Fruit fly (Drosophila melanogaster) whole organism, prepupa: ENCODE data around the gene alpha-PheRS.
A peak's percentile ranks its signal among the peaks of the same experiment; 100 is the strongest.

Experiments
- Blimp-1 ChIP-seq: fragments of 200-800 bp; sonication (Bioruptor generic); optimal IDR thresholded peaks from 3 replicates; lab custom pipeline; 2017; ENCODE audit warnings: missing biosample characterization, missing genetic modification characterization, mild to moderate bottlenecking, moderate library complexity, missing genetic modification reagents
- CG10631 ChIP-seq: fragments of 200-800 bp; sonication (Bioruptor generic); optimal IDR thresholded peaks from 2 replicates; lab custom pipeline; 2016; ENCODE audit warnings: missing biosample characterization, missing genetic modification characterization
- CG10669 ChIP-seq: fragments of 200-800 bp; sonication (Bioruptor generic); optimal IDR thresholded peaks from 3 replicates; lab custom pipeline; 2018; ENCODE audit warnings: missing biosample characterization, mild to moderate bottlenecking, missing genetic modification characterization, moderate library complexity
- CG11294 ChIP-seq: fragments of 200-800 bp; sonication (Bioruptor generic); IDR thresholded peaks from 2 replicates; pipeline ENCODE4 v1.3.6; 2022; ENCODE audit warnings: missing biosample characterization, missing genetic modification characterization
- CG15336 ChIP-seq: fragments of 200-800 bp; sonication (Bioruptor generic); IDR thresholded peaks from 2 replicates; pipeline ENCODE4 v1.3.6; 2022; ENCODE audit warnings: missing biosample characterization, missing genetic modification characterization
- CG1621 ChIP-seq: fragments of 200-800 bp; sonication (Bioruptor generic); optimal IDR thresholded peaks from 3 replicates; lab custom pipeline; 2018; ENCODE audit warnings: missing biosample characterization, mild to moderate bottlenecking, missing genetic modification characterization
- CG16779 ChIP-seq: fragments of 200-800 bp; sonication (Bioruptor generic); optimal IDR thresholded peaks from 3 replicates; lab custom pipeline; 2017; ENCODE audit warnings: missing biosample characterization, mild to moderate bottlenecking, missing genetic modification characterization
- CG3032 ChIP-seq: fragments of 200-800 bp; optimal IDR thresholded peaks from 2 replicates; lab custom pipeline; 2019; ENCODE audit warnings: missing biosample characterization, mild to moderate bottlenecking, missing genetic modification characterization, moderate library complexity
- CG31627 ChIP-seq: fragments of 200-800 bp; sonication (Bioruptor generic); optimal IDR thresholded peaks from 3 replicates; lab custom pipeline; 2016; ENCODE audit warnings: missing biosample characterization, missing genetic modification characterization
- CG32006 ChIP-seq: fragments of 200-800 bp; sonication (Bioruptor generic); optimal IDR thresholded peaks from 3 replicates; lab custom pipeline; 2017; ENCODE audit warnings: missing biosample characterization, mild to moderate bottlenecking, missing genetic modification characterization
- CG34406 ChIP-seq: fragments of 200-800 bp; sonication (Bioruptor generic); optimal IDR thresholded peaks from 3 replicates; lab custom pipeline; 2016; ENCODE audit warnings: missing biosample characterization, missing genetic modification characterization
- CG3919 ChIP-seq: fragments of 200-800 bp; sonication (Bioruptor generic); optimal IDR thresholded peaks from 3 replicates; lab custom pipeline; 2016; ENCODE audit warnings: missing biosample characterization, missing genetic modification characterization
- CG4318 ChIP-seq: fragments of 200-800 bp; sonication (Bioruptor generic); optimal IDR thresholded peaks from 3 replicates; lab custom pipeline; 2017; ENCODE audit warnings: missing biosample characterization, mild to moderate bottlenecking, missing genetic modification characterization
- CG6163 ChIP-seq: fragments of 200-800 bp; sonication (Bioruptor generic); IDR thresholded peaks from 3 replicates; pipeline ENCODE4 v1.3.6; 2022; ENCODE audit warnings: missing biosample characterization, missing genetic modification characterization
- CG6276 ChIP-seq: fragments of 200-800 bp; sonication (Bioruptor generic); optimal IDR thresholded peaks from 2 replicates; lab custom pipeline; 2017; ENCODE audit warnings: missing biosample characterization, mild to moderate bottlenecking, missing genetic modification characterization
- CG6792 ChIP-seq: fragments of 200-800 bp; sonication (Bioruptor generic); optimal IDR thresholded peaks from 3 replicates; lab custom pipeline; 2016; ENCODE audit warnings: missing biosample characterization, missing genetic modification characterization
- CG6808 ChIP-seq: fragments of 200-800 bp; sonication (Bioruptor generic); optimal IDR thresholded peaks from 3 replicates; lab custom pipeline; 2017; ENCODE audit warnings: missing biosample characterization, missing genetic modification characterization, mild to moderate bottlenecking, moderate library complexity, missing genetic modification reagents
- CG7368 ChIP-seq: fragments of 200-800 bp; sonication (Bioruptor generic); optimal IDR thresholded peaks from 3 replicates; lab custom pipeline; 2016; ENCODE audit warnings: missing biosample characterization, missing genetic modification characterization
- CG8119 ChIP-seq: fragments of 200-800 bp; sonication (Bioruptor generic); IDR thresholded peaks from 3 replicates; pipeline ENCODE4 v1.3.6; 2022; ENCODE audit warnings: missing biosample characterization, missing genetic modification characterization
- CG8319 ChIP-seq: fragments of 200-800 bp; sonication (Bioruptor generic); optimal IDR thresholded peaks from 3 replicates; lab custom pipeline; 2016; ENCODE audit warnings: missing biosample characterization, missing genetic modification characterization
- CG8632 ChIP-seq: fragments of 200-800 bp; sonication (Bioruptor generic); optimal IDR thresholded peaks from 3 replicates; lab custom pipeline; 2016; ENCODE audit warnings: missing biosample characterization, missing genetic modification characterization
- CG9139 ChIP-seq: fragments of 200-800 bp; sonication (Bioruptor generic); optimal IDR thresholded peaks from 3 replicates; lab custom pipeline; 2017; ENCODE audit warnings: missing biosample characterization, mild to moderate bottlenecking, missing genetic modification characterization
- Eip78C ChIP-seq: fragments of 200-800 bp; sonication (Bioruptor generic); peaks from one replicate; lab custom pipeline; 2016; ENCODE audit warnings: missing biosample characterization, missing genetic modification characterization
- Eip93F ChIP-seq: fragments of 200-800 bp; sonication (Bioruptor generic); optimal IDR thresholded peaks from 2 replicates; lab custom pipeline; 2016; ENCODE audit warnings: missing biosample characterization, mild to moderate bottlenecking, missing genetic modification characterization
- Ets21C ChIP-seq: fragments of 200-800 bp; sonication (Bioruptor generic); optimal IDR thresholded peaks from 3 replicates; lab custom pipeline; 2016; ENCODE audit warnings: missing biosample characterization, missing genetic modification characterization
- Ets96B ChIP-seq: fragments of 200-800 bp; optimal IDR thresholded peaks from 2 replicates; lab custom pipeline; 2019; ENCODE audit warnings: missing biosample characterization, mild to moderate bottlenecking, missing genetic modification characterization, moderate library complexity
- Hr38 ChIP-seq: sonication (Bioruptor generic); optimal IDR thresholded peaks from 2 replicates; lab custom pipeline; 2016; ENCODE audit warnings: missing biosample characterization, missing genetic modification characterization
- Hr39 ChIP-seq: fragments of 200-800 bp; sonication (Bioruptor generic); optimal IDR thresholded peaks from 2 replicates; lab custom pipeline; 2016; ENCODE audit warnings: missing biosample characterization, missing genetic modification characterization
- Hr4 ChIP-seq: fragments of 200-800 bp; sonication (Bioruptor generic); optimal IDR thresholded peaks from 3 replicates; lab custom pipeline; 2016; ENCODE audit warnings: missing biosample characterization, missing genetic modification characterization
- Met ChIP-seq: fragments of 200-800 bp; sonication (Bioruptor generic); optimal IDR thresholded peaks from 3 replicates; lab custom pipeline; 2016; ENCODE audit warnings: missing biosample characterization, missing genetic modification characterization
- Sox14 ChIP-seq: fragments of 200-800 bp; sonication (Bioruptor generic); optimal IDR thresholded peaks from 3 replicates; lab custom pipeline; 2016; ENCODE audit warnings: missing biosample characterization, missing genetic modification characterization
- Sox15 ChIP-seq: fragments of 200-800 bp; sonication (Bioruptor generic); optimal IDR thresholded peaks from 3 replicates; lab custom pipeline; 2016; ENCODE audit warnings: missing biosample characterization, missing genetic modification characterization
- achi ChIP-seq: fragments of 200-800 bp; sonication (Bioruptor generic); optimal IDR thresholded peaks from 3 replicates; lab custom pipeline; 2016; ENCODE audit warnings: missing biosample characterization, missing genetic modification characterization
- acj6 ChIP-seq: fragments of 200-800 bp; sonication (Bioruptor generic); optimal IDR thresholded peaks from 3 replicates; lab custom pipeline; 2016; ENCODE audit warnings: missing biosample characterization, missing genetic modification characterization
- cyc ChIP-seq: fragments of 200-800 bp; sonication (Bioruptor generic); optimal IDR thresholded peaks from 3 replicates; lab custom pipeline; 2016; ENCODE audit warnings: missing biosample characterization, missing genetic modification characterization
- dsx ChIP-seq: fragments of 200-800 bp; optimal IDR thresholded peaks from 3 replicates; lab custom pipeline; 2019; ENCODE audit warnings: missing biosample characterization, mild to moderate bottlenecking, missing genetic modification characterization, moderate library complexity; ENCODE audit not compliant: poor library complexity, severe bottlenecking
- eg ChIP-seq: fragments of 200-800 bp; sonication (Bioruptor generic); IDR thresholded peaks from 3 replicates; pipeline ENCODE4 v1.3.6; 2022; ENCODE audit warnings: missing biosample characterization, missing genetic modification characterization
- esn ChIP-seq: fragments of 200-800 bp; sonication (Bioruptor generic); optimal IDR thresholded peaks from 2 replicates; lab custom pipeline; 2016; ENCODE audit warnings: missing biosample characterization, mild to moderate bottlenecking, missing genetic modification characterization, moderate library complexity
- fd85E ChIP-seq: fragments of 200-800 bp; sonication (Bioruptor generic); optimal IDR thresholded peaks from 3 replicates; lab custom pipeline; 2016; ENCODE audit warnings: missing biosample characterization, missing genetic modification characterization
- fkh ChIP-seq: fragments of 200-800 bp; sonication (Bioruptor generic); optimal IDR thresholded peaks from 3 replicates; lab custom pipeline; 2017; ENCODE audit warnings: missing biosample characterization, mild to moderate bottlenecking, missing genetic modification characterization, moderate library complexity
- lz ChIP-seq: fragments of 200-800 bp; sonication (Bioruptor generic); optimal IDR thresholded peaks from 3 replicates; lab custom pipeline; 2016; ENCODE audit warnings: missing biosample characterization, missing genetic modification characterization
- net ChIP-seq: fragments of 200-800 bp; sonication (Bioruptor generic); optimal IDR thresholded peaks from 3 replicates; lab custom pipeline; 2016; ENCODE audit warnings: missing biosample characterization, missing genetic modification characterization
- salr ChIP-seq, 2 experiments: fragments of 200-800 bp; sonication (Bioruptor generic); optimal IDR thresholded peaks; 3 replicates each; lab custom pipeline; 2016 to 2018; ENCODE audit warnings: missing biosample characterization in 2 of 2, missing genetic modification characterization in 2 of 2, mild to moderate bottlenecking in 1 of 2
- spab ChIP-seq: fragments of 200-800 bp; sonication (Bioruptor generic); optimal IDR thresholded peaks from 2 replicates; lab custom pipeline; 2017; ENCODE audit warnings: missing biosample characterization, mild to moderate bottlenecking, missing genetic modification characterization, missing genetic modification reagents
- ss ChIP-seq, 2 experiments: fragments of 200-800 bp; sonication (Bioruptor generic); optimal IDR thresholded peaks; 2 replicates in 1 of 2; 3 replicates in 1 of 2; lab custom pipeline; 2017 to 2018; ENCODE audit warnings: mild to moderate bottlenecking in 2 of 2, missing biosample characterization in 2 of 2, missing genetic modification characterization in 2 of 2, moderate library complexity in 1 of 2
- topi ChIP-seq: fragments of 200-800 bp; sonication (Bioruptor generic); optimal IDR thresholded peaks from 3 replicates; lab custom pipeline; 2016; ENCODE audit warnings: missing biosample characterization, missing genetic modification characterization
- vri ChIP-seq: fragments of 200-800 bp; sonication (Bioruptor generic); optimal IDR thresholded peaks from 3 replicates; lab custom pipeline; 2016; ENCODE audit warnings: missing biosample characterization, mild to moderate bottlenecking, missing genetic modification characterization

Gene alpha-PheRS

DNA sequence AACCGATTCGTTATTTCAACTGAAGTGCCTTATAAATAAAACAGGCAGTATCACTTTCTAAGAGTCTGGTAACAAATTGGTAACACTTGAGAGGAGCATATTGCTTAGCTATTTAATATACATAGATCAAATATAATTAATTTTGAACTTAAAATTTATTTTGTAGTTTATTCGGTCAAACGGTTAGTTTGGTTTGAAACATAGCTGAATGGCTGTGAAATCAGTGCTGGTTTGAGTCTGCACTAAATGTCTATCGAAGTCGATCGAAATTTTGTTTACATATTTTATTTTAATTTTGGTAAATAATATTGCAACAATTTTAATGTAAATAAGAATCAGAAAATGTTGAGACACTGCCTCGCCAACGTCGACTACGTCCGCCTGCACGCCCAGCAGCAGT lies 3.2 kb upstream of the alpha-PheRS start, which contains the start of gene CG10959:
Gene CG10959, plus strand, starts transcription at position 228 of the 400 bp plus-strand sequence.
- TF ChIP-seq Eip78C: peak; percentile 32
- TF ChIP-seq Met (GFP tag; lab: Kevin White, UChicago): no peak
- no peak for TF ChIP-seq spab (GFP tag; lab: Kevin White, UChicago)
- TF ChIP-seq CG9139: no peak
- TF ChIP-seq, all 60 proteins: peak for 1

- TF ChIP-seq CG3032 (tag; lab: Kevin White, UChicago): no peak
- no peak for TF ChIP-seq Sox15 (GFP tag; lab: Kevin White, UChicago)
- TF ChIP-seq CG10631 (GFP tag; lab: Kevin White, UChicago): no peak
- no peak for TF ChIP-seq CG6163
- no peak for TF ChIP-seq CG32006 (GFP tag; lab: Kevin White, UChicago)
- no peak for TF ChIP-seq CG16779
These were observed 2.2 kb upstream of the alpha-PheRS start, which contains the start of gene CG15336 for dm6 chrX:8147649-8148048. TSS of gene CG15336 (plus strand) at chrX:8147949.

DNA sequence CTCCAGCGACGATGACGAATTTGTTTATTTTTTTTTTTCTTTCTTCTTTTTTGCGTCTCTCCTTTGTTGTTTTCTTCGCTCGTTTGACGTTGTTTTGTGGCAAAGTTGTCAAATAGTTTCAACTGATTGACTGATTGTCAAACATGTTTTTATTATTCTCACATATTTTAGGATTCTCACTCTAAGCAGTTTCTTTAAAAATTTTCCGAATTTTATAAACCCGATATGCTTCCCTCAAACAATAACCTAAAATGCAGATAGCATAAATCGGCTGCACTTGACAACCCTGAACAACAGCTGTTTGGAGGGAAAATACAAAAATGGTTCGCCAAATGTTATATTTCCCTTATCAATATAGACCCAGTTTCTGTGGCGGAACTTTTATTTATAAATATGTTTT lies 1.9 kb downstream of the alpha-PheRS start, which contains the start of gene CG17982:
Gene CG17982, minus strand, starts transcription at position 299 of the 400 bp plus-strand sequence.
- peak; percentile 94 for TF ChIP-seq CG31627 (GFP tag; lab: Kevin White, UChicago)
- TF ChIP-seq CG15336 (GFP tag; lab: Robert Waterston, UW): peak; percentile 97
- TF ChIP-seq CG4318 (GFP tag; lab: Kevin White, UChicago): no peak
- peak; percentile 68 for TF ChIP-seq fd85E (GFP tag; lab: Kevin White, UChicago)
- peak; percentile 98 for TF ChIP-seq achi (GFP tag; lab: Kevin White, UChicago)
- peak; percentile 87 for TF ChIP-seq CG3032 (tag; lab: Kevin White, UChicago)
- TF ChIP-seq cyc (GFP tag; lab: Kevin White, UChicago): peak; percentile 92
- peak; percentile 91 for TF ChIP-seq CG34406 (GFP tag; lab: Kevin White, UChicago)
- peak; percentile 66 for TF ChIP-seq fkh (GFP tag; lab: Kevin White, UChicago)
- peak; percentile 94 for TF ChIP-seq lz
- peak; percentile 69 for TF ChIP-seq CG11294 (GFP tag; lab: Robert Waterston, UW)
- no peak for TF ChIP-seq vri (GFP tag; lab: Kevin White, UChicago)
- peak; percentile 85 for TF ChIP-seq dsx
- TF ChIP-seq CG6276 (GFP tag; lab: Kevin White, UChicago): peak; percentile 92
- peak; percentile 92 for TF ChIP-seq Hr4
- TF ChIP-seq Eip78C: peak; percentile 96
- peak; percentile 94 for TF ChIP-seq CG3919 (GFP tag; lab: Kevin White, UChicago)
- peak; percentile 93 for TF ChIP-seq net (GFP tag; lab: Kevin White, UChicago)
- peak; percentile 90 for TF ChIP-seq Eip93F
- TF ChIP-seq CG7368 (GFP tag; lab: Kevin White, UChicago): peak; percentile 92
- TF ChIP-seq topi (GFP tag; lab: Kevin White, UChicago): peak; percentile 94
- TF ChIP-seq salr (GFP tag; optimal IDR thresholded peaks at IDR 0.05; lab: Kevin White, UChicago): peak; percentile 77 to 80
- peak; percentile 89 for TF ChIP-seq Ets21C (GFP tag; lab: Kevin White, UChicago)
- peak; percentile 85 for TF ChIP-seq CG6808 (GFP tag; lab: Kevin White, UChicago)
- TF ChIP-seq Hr39 (GFP tag; lab: Kevin White, UChicago): peak; percentile 93
- TF ChIP-seq CG32006 (GFP tag; lab: Kevin White, UChicago): peak; percentile 84
- TF ChIP-seq CG16779: no peak
- peak; percentile 82 for TF ChIP-seq CG1621 (tag; lab: Kevin White, UChicago)
- TF ChIP-seq eg (GFP tag; lab: Robert Waterston, UW): peak; percentile 90
- TF ChIP-seq Blimp-1 (GFP tag; lab: Kevin White, UChicago): no peak
- TF ChIP-seq CG8632 (GFP tag; lab: Kevin White, UChicago): peak; percentile 90
- peak; percentile 90 for TF ChIP-seq Ets96B (tag; lab: Kevin White, UChicago)
- TF ChIP-seq acj6 (GFP tag; lab: Kevin White, UChicago): peak; percentile 91
- TF ChIP-seq ss (GFP tag; optimal IDR thresholded peaks at IDR 0.05; lab: Kevin White, UChicago): peak in 1 of 2 experiments; percentile 88
- TF ChIP-seq Sox15 (GFP tag; lab: Kevin White, UChicago): peak; percentile 77
- peak; percentile 81 for TF ChIP-seq CG8319 (GFP tag; lab: Kevin White, UChicago)
- TF ChIP-seq Met (GFP tag; lab: Kevin White, UChicago): peak; percentile 95
- peak; percentile 96 for TF ChIP-seq esn (GFP tag; lab: Kevin White, UChicago)
- peak; percentile 91 for TF ChIP-seq CG10669 (GFP tag; lab: Kevin White, UChicago)
- peak; percentile 89 for TF ChIP-seq CG6792
- peak; percentile 24 for TF ChIP-seq Hr38 (GFP tag; lab: Kevin White, UChicago)
- TF ChIP-seq Sox14 (GFP tag; lab: Kevin White, UChicago): peak; percentile 96
- TF ChIP-seq CG8119 (GFP tag; lab: Robert Waterston, UW): peak; percentile 85
- no peak for TF ChIP-seq spab (GFP tag; lab: Kevin White, UChicago)
